Fruit fly (Drosophila melanogaster): ENCODE measurements around the gene gammaTub23C.
A peak's percentile ranks its signal among the peaks of the same experiment; 100 is the strongest.

The gammaTub23C gene

dm6 chr2L:3011484-3011883, 38.8 kb downstream of the gammaTub23C start (continued):
- TF ChIP-seq CG6808 (GFP tag; optimal IDR thresholded peaks at IDR 0.05) (peak; percentile 53), CG8319 (GFP tag; optimal IDR thresholded peaks at IDR 0.05) (peak; percentile 65), CG32006 (GFP tag; optimal IDR thresholded peaks at IDR 0.05) (peak; percentile 47), Met (GFP tag; optimal IDR thresholded peaks at IDR 0.05) (peak; percentile 88), CG6854 (GFP tag; optimal IDR thresholded peaks at IDR 0.05) (peak; percentile 63), Eip75B (GFP tag; optimal IDR thresholded peaks at IDR 0.05) (peak; percentile 84), vri (GFP tag; optimal IDR thresholded peaks at IDR 0.05) (peak; percentile 65), CG7368 (GFP tag; optimal IDR thresholded peaks at IDR 0.05) (peak; percentile 76)

- peak; percentile 38 for TF ChIP-seq dsx (GFP tag; optimal IDR thresholded peaks at IDR 0.05; ENCODE audit: poor library complexity, severe bottlenecking)
- peak; percentile 42 for TF ChIP-seq svp (GFP tag)
- peak; percentile 12 for TF ChIP-seq vri (GFP tag; optimal IDR thresholded peaks at IDR 0.05)
- no peak for TF ChIP-seq CG10669 (GFP tag; optimal IDR thresholded peaks at IDR 0.05)
- no peak for TF ChIP-seq acj6 (GFP tag; optimal IDR thresholded peaks at IDR 0.05)
- TF ChIP-seq Hr38 (GFP tag; optimal IDR thresholded peaks at IDR 0.05) = no peak
- TF ChIP-seq pdm3 (GFP tag; optimal IDR thresholded peaks at IDR 0.05) = peak; percentile 62
- TF ChIP-seq CG3919 (GFP tag; optimal IDR thresholded peaks at IDR 0.05) = peak; percentile 70
- peak; percentile 37 for TF ChIP-seq CG11762 (GFP tag; optimal IDR thresholded peaks at IDR 0.05; ENCODE audit: insufficient read depth)
- no peak for TF ChIP-seq spab (GFP tag; optimal IDR thresholded peaks at IDR 0.05)
- peak; percentile 76 for TF ChIP-seq CG8119 (GFP tag; IDR thresholded peaks at IDR 0.05)
- TF ChIP-seq esn (GFP tag; optimal IDR thresholded peaks at IDR 0.05) = peak; percentile 53
- TF ChIP-seq Ets96B (tag; optimal IDR thresholded peaks at IDR 0.05) = peak; percentile 46
- TF ChIP-seq Sox14 (GFP tag; optimal IDR thresholded peaks at IDR 0.05) = peak; percentile 60
- TF ChIP-seq Lpt (GFP tag; optimal IDR thresholded peaks at IDR 0.05) = peak; percentile 71
- TF ChIP-seq CG8632 (GFP tag; optimal IDR thresholded peaks at IDR 0.05) = peak; percentile 42
- no peak for TF ChIP-seq OdsH (GFP tag; optimal IDR thresholded peaks at IDR 0.05)
- no peak for TF ChIP-seq CG6808 (GFP tag; optimal IDR thresholded peaks at IDR 0.05)
- peak; percentile 58 for TF ChIP-seq achi (GFP tag; optimal IDR thresholded peaks at IDR 0.05)
- no peak for TF ChIP-seq Met (GFP tag; optimal IDR thresholded peaks at IDR 0.05)
- TF ChIP-seq Sox102F (GFP tag; optimal IDR thresholded peaks at IDR 0.05) = peak; percentile 39
- TF ChIP-seq CG31627 (GFP tag; optimal IDR thresholded peaks at IDR 0.05) = peak; percentile 37
- TF ChIP-seq ss (GFP tag; optimal IDR thresholded peaks at IDR 0.05) = peak in 1 of 2 experiments; percentile 9
- peak; percentile 62; the same call in 1 of the 2 replicates for TF ChIP-seq CG11294 (GFP tag; IDR thresholded peaks at IDR 0.05)
- TF ChIP-seq CG11902 (GFP tag; optimal IDR thresholded peaks at IDR 0.05) = no peak
- no peak for TF ChIP-seq Eip93F (GFP tag; optimal IDR thresholded peaks at IDR 0.05)
- no peak for TF ChIP-seq Ets21C (GFP tag; optimal IDR thresholded peaks at IDR 0.05)
- peak; percentile 82 for TF ChIP-seq eg (GFP tag; IDR thresholded peaks at IDR 0.05)
- TF ChIP-seq Gug (GFP tag; IDR thresholded peaks at IDR 0.05) = peak; percentile 64
- peak; percentile 86 for TF ChIP-seq CG32006 (GFP tag; optimal IDR thresholded peaks at IDR 0.05)
- TF ChIP-seq Eip75B (GFP tag; optimal IDR thresholded peaks at IDR 0.05) = peak; percentile 41
- TF ChIP-seq CG6163 (GFP tag; IDR thresholded peaks at IDR 0.05) = peak; percentile 89
- peak; percentile 27 for TF ChIP-seq fd59A (GFP tag; optimal IDR thresholded peaks at IDR 0.05)
- no peak for TF ChIP-seq Sox15 (GFP tag; optimal IDR thresholded peaks at IDR 0.05)
- peak; percentile 67 for TF ChIP-seq net (GFP tag; optimal IDR thresholded peaks at IDR 0.05)
- no peak for TF ChIP-seq CG10631 (GFP tag; optimal IDR thresholded peaks at IDR 0.05)
- peak; percentile 42 for TF ChIP-seq dac (GFP tag; optimal IDR thresholded peaks at IDR 0.05)
- no peak for TF ChIP-seq CG9139 (GFP tag; optimal IDR thresholded peaks at IDR 0.05)
- TF ChIP-seq CG34406 (GFP tag; optimal IDR thresholded peaks at IDR 0.05) = peak; percentile 35
- TF ChIP-seq CG4318 (GFP tag; optimal IDR thresholded peaks at IDR 0.05) = no peak
- peak; percentile 54 for TF ChIP-seq topi (GFP tag; optimal IDR thresholded peaks at IDR 0.05)
- TF ChIP-seq lz (GFP tag; optimal IDR thresholded peaks at IDR 0.05) = peak; percentile 43
- TF ChIP-seq salr (GFP tag; optimal IDR thresholded peaks at IDR 0.05) = peak in 1 of 2 experiments; percentile 61
- TF ChIP-seq fd85E (GFP tag; optimal IDR thresholded peaks at IDR 0.05) = no peak
- peak; percentile 18 for TF ChIP-seq CG16779 (tag; optimal IDR thresholded peaks at IDR 0.05)
- peak; percentile 83 for TF ChIP-seq Hr4 (GFP tag; optimal IDR thresholded peaks at IDR 0.05)
These were observed 40.1 kb downstream of the gammaTub23C start for dm6 chr2L:3012780-3013179.

All from whole organism, prepupa.